Worm (Caenorhabditis elegans) whole organism, L4 larva: ENCODE measurements around the gene selt-1.1.

Experiments used
- D1046.2 ChIP-seq: fragments of 200-800 bp; sonication (Bioruptor generic); IDR thresholded peaks from 2 replicates; pipeline ENCODE4 v1.3.6; 2022; ENCODE audit warnings: missing genetic modification characterization, missing compliant biosample characterization
- F26F4.8 ChIP-seq: fragments of 200-800 bp; sonication (Bioruptor generic); conservative IDR thresholded peaks from 2 replicates; pipeline ENCODE4 v1.3.6; 2022; ENCODE audit warnings: missing genetic modification characterization, missing compliant biosample characterization
- F49E8.2 ChIP-seq: sonication (generic microtip); optimal IDR thresholded peaks from 2 replicates; lab custom pipeline; 2016; ENCODE audit warnings: missing compliant biosample characterization, mild to moderate bottlenecking, missing genetic modification characterization, borderline replicate concordance
- R02D3.7 ChIP-seq: fragments of 150-350 bp; sonication (generic microtip); optimal IDR thresholded peaks from 3 replicates; lab custom pipeline; 2014; ENCODE audit warnings: missing biosample characterization, missing genetic modification characterization
- T26A8.4 ChIP-seq: fragments of 200-800 bp; sonication (Bioruptor generic); IDR thresholded peaks from 2 replicates; pipeline ENCODE4 v1.3.6; 2022; ENCODE audit warnings: missing genetic modification characterization, missing compliant biosample characterization
- Y48G9A.11 ChIP-seq: fragments of 200-800 bp; sonication (Bioruptor generic); IDR thresholded peaks from 2 replicates; pipeline ENCODE4 v1.3.6; 2022; ENCODE audit warnings: missing genetic modification reagents, missing genetic modification characterization, missing compliant biosample characterization
- Y5F2A.4 ChIP-seq: fragments of 200-800 bp; sonication (Bioruptor generic); optimal IDR thresholded peaks from 2 replicates; lab custom pipeline; 2018; ENCODE audit warnings: mild to moderate bottlenecking, missing genetic modification characterization, missing compliant biosample characterization
- aha-1 ChIP-seq: fragments of 150-350 bp; peaks from one replicate; lab custom pipeline; 2014; ENCODE audit warnings: missing biosample characterization, missing genetic modification characterization
- aly-2 ChIP-seq: sonication (generic microtip); optimal IDR thresholded peaks from 2 replicates; lab custom pipeline; 2018; ENCODE audit warnings: missing biosample characterization, missing genetic modification characterization
- arid-1 ChIP-seq: fragments of 200-800 bp; sonication (Bioruptor generic); conservative IDR thresholded peaks from 2 replicates; pipeline ENCODE4 v1.3.6; 2022; ENCODE audit warnings: missing genetic modification reagents, missing genetic modification characterization, missing compliant biosample characterization
- attf-4 ChIP-seq: sonication (generic microtip); optimal IDR thresholded peaks from 3 replicates; lab custom pipeline; 2017; ENCODE audit warnings: missing biosample characterization, missing genetic modification characterization
- ceh-32 ChIP-seq: sonication (generic microtip); optimal IDR thresholded peaks from 2 replicates; lab custom pipeline; 2016; ENCODE audit warnings: mild to moderate bottlenecking, missing genetic modification characterization, missing compliant biosample characterization; ENCODE audit not compliant: poor library complexity
- cey-2 ChIP-seq: sonication (generic microtip); optimal IDR thresholded peaks from 3 replicates; lab custom pipeline; 2017; ENCODE audit warnings: missing genetic modification characterization, mild to moderate bottlenecking, missing compliant biosample characterization, antibody characterized with exemption, borderline replicate concordance; ENCODE audit not compliant: insufficient read depth
- daf-16 ChIP-seq, 3 experiments: sonication (generic microtip); optimal IDR thresholded peaks; 2 replicates each; lab custom pipeline; 2016 to 2017; ENCODE audit warnings: missing genetic modification characterization in 3 of 3, missing genetic modification reagents in 3 of 3, mild to moderate bottlenecking in 2 of 3, missing compliant biosample characterization in 2 of 3, missing biosample characterization in 1 of 3, moderate library complexity in 1 of 3
- dpl-1 ChIP-seq: fragments of 150-350 bp; optimal IDR thresholded peaks from 2 replicates; lab custom pipeline; 2014; ENCODE audit warnings: missing biosample characterization, missing genetic modification reagents, missing genetic modification characterization
- duxl-1 ChIP-seq: sonication (generic microtip); optimal IDR thresholded peaks from 2 replicates; lab custom pipeline; 2016; ENCODE audit warnings: mild to moderate bottlenecking, missing genetic modification characterization, moderate library complexity, missing compliant biosample characterization; ENCODE audit not compliant: poor library complexity
- dve-1 ChIP-seq: sonication (generic microtip); optimal IDR thresholded peaks from 2 replicates; lab custom pipeline; 2017; ENCODE audit warnings: antibody characterized with exemption, mild to moderate bottlenecking, missing genetic modification characterization, missing compliant biosample characterization; ENCODE audit not compliant: insufficient read depth
- egl-43 ChIP-seq: fragments of 200-800 bp; sonication (Bioruptor generic); IDR thresholded peaks from 2 replicates; pipeline ENCODE4 v1.3.6; 2022; ENCODE audit warnings: missing genetic modification reagents, missing genetic modification characterization, missing compliant biosample characterization
- fos-1 ChIP-seq: fragments of 150-350 bp; optimal IDR thresholded peaks from 2 replicates; lab custom pipeline; 2014; ENCODE audit warnings: missing biosample characterization, missing genetic modification characterization
- gei-8 ChIP-seq: fragments of 200-800 bp; sonication (Bioruptor generic); optimal IDR thresholded peaks from 2 replicates; lab custom pipeline; 2018; ENCODE audit warnings: mild to moderate bottlenecking, missing genetic modification characterization, missing compliant biosample characterization
- lin-15B ChIP-seq: fragments of 150-350 bp; sonication (generic microtip); optimal IDR thresholded peaks from 3 replicates; lab custom pipeline; 2014; ENCODE audit warnings: missing biosample characterization, missing genetic modification characterization
- mdt-29 ChIP-seq: fragments of 200-800 bp; sonication (Bioruptor generic); IDR thresholded peaks from 2 replicates; pipeline ENCODE4 v1.3.6; 2022; ENCODE audit warnings: missing genetic modification reagents, missing genetic modification characterization, missing compliant biosample characterization
- mep-1 ChIP-seq: fragments of 150-350 bp; sonication (generic microtip); optimal IDR thresholded peaks from 3 replicates; lab custom pipeline; 2014; ENCODE audit warnings: missing biosample characterization, missing genetic modification characterization
- mxl-2 ChIP-seq: fragments of 200-800 bp; sonication (Bioruptor generic); conservative IDR thresholded peaks from 2 replicates; pipeline ENCODE4 v1.3.6; 2022; ENCODE audit warnings: missing genetic modification reagents, missing genetic modification characterization, missing compliant biosample characterization
- nhr-111 ChIP-seq: fragments of 200-800 bp; sonication (Bioruptor generic); optimal IDR thresholded peaks from 2 replicates; lab custom pipeline; 2018; ENCODE audit warnings: mild to moderate bottlenecking, missing genetic modification characterization, missing compliant biosample characterization
- nhr-237 ChIP-seq: sonication (generic microtip); optimal IDR thresholded peaks from 2 replicates; lab custom pipeline; 2017; ENCODE audit warnings: missing biosample characterization, missing genetic modification characterization
- nhr-25 ChIP-seq: sonication (generic microtip); optimal IDR thresholded peaks from 2 replicates; lab custom pipeline; 2017; ENCODE audit warnings: missing genetic modification characterization, mild to moderate bottlenecking, missing compliant biosample characterization, antibody characterized with exemption, moderate library complexity, borderline replicate concordance; ENCODE audit not compliant: insufficient read depth
- nhr-28 ChIP-seq: fragments of 150-350 bp; optimal IDR thresholded peaks from 2 replicates; lab custom pipeline; 2014; ENCODE audit warnings: missing biosample characterization, missing genetic modification characterization
- nhr-6 ChIP-seq: fragments of 150-350 bp; optimal IDR thresholded peaks from 2 replicates; lab custom pipeline; 2014; ENCODE audit warnings: missing biosample characterization, missing genetic modification characterization
- nhr-76 ChIP-seq: fragments of 150-350 bp; optimal IDR thresholded peaks from 2 replicates; lab custom pipeline; 2014; ENCODE audit warnings: missing biosample characterization, missing genetic modification characterization
- nhr-77 ChIP-seq: fragments of 150-350 bp; optimal IDR thresholded peaks from 2 replicates; lab custom pipeline; 2014; ENCODE audit warnings: missing biosample characterization, missing genetic modification characterization
- snpc-1.2 ChIP-seq: fragments of 200-800 bp; sonication (Bioruptor generic); IDR thresholded peaks from 2 replicates; pipeline ENCODE4 v1.3.6; 2022; ENCODE audit warnings: missing genetic modification reagents, missing genetic modification characterization, missing compliant biosample characterization
- snpc-4 ChIP-seq: fragments of 150-350 bp; optimal IDR thresholded peaks from 2 replicates; lab custom pipeline; 2014; ENCODE audit warnings: missing biosample characterization, missing genetic modification characterization
- spr-1 ChIP-seq: sonication (generic microtip); optimal IDR thresholded peaks from 2 replicates; lab custom pipeline; 2016; ENCODE audit warnings: mild to moderate bottlenecking, missing genetic modification characterization, missing compliant biosample characterization
- tag-97 ChIP-seq: fragments of 200-800 bp; sonication (Bioruptor generic); IDR thresholded peaks from 2 replicates; pipeline ENCODE4 v1.3.6; 2022; ENCODE audit warnings: missing genetic modification characterization, missing compliant biosample characterization
- tra-1 ChIP-seq: fragments of 200-800 bp; sonication (Bioruptor generic); IDR thresholded peaks from 2 replicates; pipeline ENCODE4 v1.3.6; 2022; ENCODE audit warnings: missing genetic modification reagents, missing genetic modification characterization, missing compliant biosample characterization
- unc-130 ChIP-seq: sonication (generic microtip); optimal IDR thresholded peaks from 2 replicates; lab custom pipeline; 2016; ENCODE audit warnings: missing genetic modification reagents, missing genetic modification characterization, missing compliant biosample characterization
- unc-62 ChIP-seq, 3 experiments: fragments of 150-350 bp in 1 of 3; sonication (generic microtip); optimal IDR thresholded peaks in 2 of 3; peaks in 1 of 3; 1 replicate in 1 of 3; 2 replicates in 2 of 3; lab custom pipeline; 2014 to 2017; ENCODE audit warnings: missing biosample characterization in 3 of 3, missing genetic modification characterization in 3 of 3, missing genetic modification reagents in 3 of 3, missing genotype in 1 of 3
- vab-7 ChIP-seq: fragments of 200-800 bp; sonication (Bioruptor generic); IDR thresholded peaks from 2 replicates; pipeline ENCODE4 v1.3.6; 2022; ENCODE audit warnings: missing genetic modification reagents, missing genetic modification characterization, missing compliant biosample characterization
- zag-1 ChIP-seq: fragments of 150-350 bp; optimal IDR thresholded peaks from 2 replicates; lab custom pipeline; 2014; ENCODE audit warnings: missing biosample characterization, missing genetic modification characterization
- zfp-3 ChIP-seq: fragments of 200-800 bp; sonication (Bioruptor generic); conservative IDR thresholded peaks from 2 replicates; pipeline ENCODE4 v1.3.6; 2022; ENCODE audit warnings: missing genetic modification reagents, missing genetic modification characterization, missing compliant biosample characterization
- zip-11 ChIP-seq: fragments of 200-800 bp; sonication (Bioruptor generic); IDR thresholded peaks from 2 replicates; pipeline ENCODE4 v1.3.6; 2022; ENCODE audit warnings: missing genetic modification characterization, missing compliant biosample characterization

The selt-1.1 gene

DNA sequence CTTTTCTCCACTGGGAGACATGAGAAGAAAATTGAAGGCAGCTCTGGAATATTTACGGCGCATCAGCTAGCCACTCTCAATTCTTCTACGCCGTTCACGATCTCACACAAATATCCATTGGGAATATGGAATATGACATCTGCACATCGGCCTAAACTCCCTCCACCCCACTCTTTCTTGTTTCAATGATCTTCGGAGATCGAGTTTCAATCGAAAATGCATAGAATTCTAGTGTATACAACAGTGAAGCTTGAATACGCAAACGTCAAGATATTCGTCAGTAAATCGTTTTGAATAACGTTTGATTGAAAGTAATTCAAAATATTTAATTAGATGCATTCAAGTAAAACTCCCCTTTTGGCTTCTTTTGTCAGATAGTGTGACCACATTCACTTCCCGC lies 5.5 kb upstream of the selt-1.1 start:
- TF ChIP-seq tag-97 (GFP tag; lab: Robert Waterston, UW): peak; percentile 83; the same call in 1 of the 2 replicates
- no peak for TF ChIP-seq Y5F2A.4 (GFP tag; lab: Kevin White, UChicago)
- TF ChIP-seq aha-1: peak; percentile 85
- TF ChIP-seq dpl-1 (GFP tag; lab: Kevin White, UChicago): no peak
- TF ChIP-seq unc-62 (GFP tag; optimal IDR thresholded peaks at IDR 0.05 in 1 of 2; lab: Kevin White, UChicago): peak in 1 of 2 experiments; percentile 74
- TF ChIP-seq unc-62 (tag; optimal IDR thresholded peaks at IDR 0.05; lab: Kevin White, UChicago): no peak

- TF ChIP-seq nhr-111 (GFP tag; lab: Kevin White, UChicago) (no peak), T26A8.4 (no peak)
- TF ChIP-seq, all 104 proteins: peak for 0
These were observed 2.0 kb upstream of the selt-1.1 start, which contains the start of gene mig-2 for ce11 chrX:11548308-11548707. Gene mig-2, plus strand, starts transcription at chrX:11548608.

ce11 chrX:11547442-11548023 lies 1.2 kb upstream of the selt-1.1 start:
- TF ChIP-seq snpc-1.2 (GFP tag; lab: Robert Waterston, UW): no peak
- no peak for TF ChIP-seq spr-1 (tag; lab: Kevin White, UChicago)
- TF ChIP-seq mdt-29 (GFP tag; lab: Robert Waterston, UW): no peak
- TF ChIP-seq nhr-6: no peak
- no peak for TF ChIP-seq unc-130 (GFP tag; lab: Kevin White, UChicago)
- no peak for TF ChIP-seq nhr-111 (GFP tag; lab: Kevin White, UChicago)
- no peak for TF ChIP-seq F49E8.2 (tag; lab: Kevin White, UChicago)
- no peak for TF ChIP-seq egl-43 (GFP tag; lab: Robert Waterston, UW)
- no peak for TF ChIP-seq snpc-4 (tag; lab: Kevin White, UChicago)
- peak; percentile 2 for TF ChIP-seq nhr-28 (tag; lab: Kevin White, UChicago)
- no peak for TF ChIP-seq zfp-3 (GFP tag; lab: Robert Waterston, UW)
- TF ChIP-seq nhr-77: no peak
- no peak for TF ChIP-seq arid-1 (GFP tag; lab: Robert Waterston, UW)
- TF ChIP-seq aha-1: peak; percentile 63
- TF ChIP-seq daf-16 (GFP tag; optimal IDR thresholded peaks at IDR 0.05; lab: Kevin White, UChicago): peak in 1 of 2 experiments; percentile 37
- TF ChIP-seq daf-16 (tag; optimal IDR thresholded peaks at IDR 0.05; lab: Kevin White, UChicago): no peak
- TF ChIP-seq ceh-32 (tag; lab: Kevin White, UChicago): no peak
- no peak for TF ChIP-seq dve-1
- TF ChIP-seq Y48G9A.11: no peak
- no peak for TF ChIP-seq zip-11 (GFP tag; lab: Robert Waterston, UW)
- no peak for TF ChIP-seq nhr-25
- no peak for TF ChIP-seq duxl-1 (tag; lab: Kevin White, UChicago)
- TF ChIP-seq nhr-76: no peak
- TF ChIP-seq zag-1 (tag; lab: Kevin White, UChicago): no peak
- peak in 1 of 2 experiments; percentile 86 for TF ChIP-seq unc-62 (GFP tag; optimal IDR thresholded peaks at IDR 0.05 in 1 of 2; lab: Kevin White, UChicago)
- no peak for TF ChIP-seq unc-62 (tag; optimal IDR thresholded peaks at IDR 0.05; lab: Kevin White, UChicago)

DNA sequence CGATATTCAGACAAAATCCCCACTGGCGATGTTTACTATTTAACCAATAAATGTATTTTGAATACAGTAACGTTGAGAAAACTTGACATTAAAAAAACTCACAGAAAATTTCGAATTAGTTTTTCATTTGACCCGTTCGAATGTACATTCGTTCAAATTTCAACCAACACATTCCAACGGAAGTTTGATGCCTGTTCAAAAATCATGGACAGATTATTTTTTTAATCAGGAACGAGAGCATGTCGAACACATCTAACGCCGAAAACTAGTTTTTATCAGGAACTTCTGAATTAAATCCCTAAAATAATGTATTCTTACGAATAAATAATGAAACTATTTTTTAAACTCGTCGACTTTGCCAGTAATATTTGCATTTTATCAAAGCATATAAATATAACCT lies 4.6 kb downstream of the selt-1.1 start:
- TF ChIP-seq aha-1 (peak; percentile 90), R02D3.7 (tag; lab: Kevin White, UChicago) (no peak)
- TF ChIP-seq, all 104 proteins: peak for 1

DNA sequence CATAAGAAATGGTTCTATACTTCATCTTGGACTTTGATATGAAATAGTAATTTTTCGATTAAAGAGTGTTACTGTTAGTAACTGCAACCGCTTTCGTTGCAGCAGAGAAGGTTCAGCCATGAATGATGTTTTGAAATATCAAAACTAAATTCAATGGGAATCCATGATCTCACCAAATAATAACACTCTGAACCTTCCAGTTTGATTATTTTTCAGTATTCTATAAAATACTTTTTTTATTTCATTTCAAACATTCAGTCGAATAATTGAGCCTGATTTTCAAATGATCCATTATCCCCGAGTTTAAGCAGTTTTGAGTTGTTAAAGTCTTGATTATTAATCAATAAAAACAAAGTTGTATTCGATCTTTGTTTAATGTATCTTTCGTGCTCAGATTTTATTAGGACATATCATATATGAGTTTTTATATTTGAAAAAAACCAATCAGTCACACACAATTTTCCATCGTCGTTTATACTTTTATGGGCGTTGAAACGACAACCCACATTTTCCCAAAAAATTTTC lies 9.0 kb downstream of the selt-1.1 start, which contains the start of gene gcp-2.2:
TSS of gene gcp-2.2 (plus strand) at position 475 of the 525 bp plus-strand sequence.
- TF ChIP-seq duxl-1 (tag; lab: Kevin White, UChicago) (no peak), cey-2 (no peak), fos-1 (tag; lab: Kevin White, UChicago) (no peak), lin-15B (tag; lab: Kevin White, UChicago) (no peak), vab-7 (GFP tag; lab: Robert Waterston, UW) (no peak), arid-1 (GFP tag; lab: Robert Waterston, UW) (no peak), mxl-2 (GFP tag; lab: Robert Waterston, UW) (no peak), F26F4.8 (no peak), tra-1 (GFP tag; lab: Robert Waterston, UW) (no peak), attf-4 (tag; lab: Kevin White, UChicago) (no peak), mep-1 (tag; lab: Kevin White, UChicago) (no peak), aly-2 (tag; lab: Kevin White, UChicago) (no peak), nhr-237 (tag; lab: Kevin White, UChicago) (no peak), egl-43 (GFP tag; lab: Robert Waterston, UW) (no peak), gei-8 (GFP tag; lab: Kevin White, UChicago) (no peak), D1046.2 (GFP tag; lab: Robert Waterston, UW) (no peak), zfp-3 (GFP tag; lab: Robert Waterston, UW) (no peak)
